Worm (Caenorhabditis elegans) whole organism, young adult: ENCODE results near the gene mom-1.
A peak's percentile ranks its signal among the peaks of the same experiment; 100 is the strongest.

Source experiments
- C17E4.6 ChIP-seq: fragments of 200-800 bp; sonication (Bioruptor generic); IDR thresholded peaks from 2 replicates; pipeline ENCODE4 v1.3.6; 2022; ENCODE audit warnings: missing genetic modification reagents, missing genetic modification characterization, missing compliant biosample characterization
- D2030.7 ChIP-seq: fragments of 200-800 bp; sonication (Bioruptor generic); IDR thresholded peaks from 2 replicates; pipeline ENCODE4 v1.3.6; 2022; ENCODE audit warnings: missing genetic modification reagents, missing genetic modification characterization, missing compliant biosample characterization
- F10E7.11 ChIP-seq: sonication (generic microtip); optimal IDR thresholded peaks from 2 replicates; lab custom pipeline; 2017; ENCODE audit warnings: mild to moderate bottlenecking, missing genetic modification characterization, moderate library complexity, missing compliant biosample characterization
- F33H1.4 ChIP-seq: fragments of 200-800 bp; sonication (Bioruptor generic); IDR thresholded peaks from 2 replicates; pipeline ENCODE4 v1.3.6; 2022; ENCODE audit warnings: missing genetic modification reagents, missing genetic modification characterization, missing compliant biosample characterization
- F39B2.1 ChIP-seq: fragments of 200-800 bp; sonication (Bioruptor generic); IDR thresholded peaks from 2 replicates; pipeline ENCODE4 v1.3.6; 2022; ENCODE audit warnings: missing genetic modification reagents, missing genetic modification characterization, missing compliant biosample characterization
- F57C9.4 ChIP-seq: sonication (generic microtip); optimal IDR thresholded peaks from 2 replicates; lab custom pipeline; 2017; ENCODE audit warnings: mild to moderate bottlenecking, missing genetic modification characterization, missing compliant biosample characterization
- K12H6.12 ChIP-seq: fragments of 200-800 bp; sonication (Bioruptor generic); optimal IDR thresholded peaks from 2 replicates; lab custom pipeline; 2018; ENCODE audit warnings: mild to moderate bottlenecking, missing genetic modification characterization, missing compliant biosample characterization
- T26A5.8 ChIP-seq: sonication (generic microtip); optimal IDR thresholded peaks from 2 replicates; lab custom pipeline; 2016; ENCODE audit warnings: missing genetic modification characterization, missing compliant biosample characterization
- Y53G8AR.9 ChIP-seq: fragments of 200-800 bp; sonication (Bioruptor generic); conservative IDR thresholded peaks from 2 replicates; pipeline ENCODE4 v1.3.6; 2022; ENCODE audit warnings: missing genetic modification reagents, missing genetic modification characterization, missing compliant biosample characterization
- Y67H2A.10 ChIP-seq: fragments of 200-800 bp; sonication (Bioruptor generic); conservative IDR thresholded peaks from 2 replicates; pipeline ENCODE4 v1.3.6; 2022; ENCODE audit warnings: missing genetic modification reagents, missing genetic modification characterization, missing compliant biosample characterization
- ama-1 ChIP-seq, 3 experiments: fragments of 150-350 bp in 1 of 3; sonication (generic microtip) in 2 of 3; optimal IDR thresholded peaks; 2 replicates each; lab custom pipeline; 2014 to 2018; ENCODE audit warnings: missing biosample characterization in 2 of 3, missing genetic modification characterization in 2 of 3, missing genetic modification reagents in 2 of 3
- aptf-2 ChIP-seq: fragments of 200-800 bp; sonication (Bioruptor generic); conservative IDR thresholded peaks from 2 replicates; pipeline ENCODE4 v1.3.6; 2022; ENCODE audit warnings: missing genetic modification reagents, missing genetic modification characterization, missing compliant biosample characterization
- athp-1 ChIP-seq: sonication (generic microtip); optimal IDR thresholded peaks from 2 replicates; lab custom pipeline; 2017; ENCODE audit warnings: mild to moderate bottlenecking, missing genetic modification characterization, missing compliant biosample characterization
- attf-5 ChIP-seq: fragments of 200-800 bp; sonication (Bioruptor generic); optimal IDR thresholded peaks from 2 replicates; lab custom pipeline; 2018; ENCODE audit warnings: mild to moderate bottlenecking, missing genetic modification characterization, missing compliant biosample characterization
- bed-1 ChIP-seq: fragments of 200-800 bp; sonication (Bioruptor generic); IDR thresholded peaks from 2 replicates; pipeline ENCODE4 v1.3.6; 2022; ENCODE audit warnings: missing genetic modification reagents, missing genetic modification characterization, missing compliant biosample characterization
- cebp-1 ChIP-seq, 2 experiments: fragments of 200-800 bp in 1 of 2; sonication (Bioruptor generic) in 1 of 2; sonication (generic microtip) in 1 of 2; IDR thresholded peaks in 1 of 2; optimal IDR thresholded peaks in 1 of 2; 2 replicates each; pipeline versions ENCODE4 v1.3.6 to Lab custom; 2017 to 2022; ENCODE audit warnings: missing compliant biosample characterization in 2 of 2, missing genetic modification characterization in 2 of 2, mild to moderate bottlenecking in 1 of 2, missing genetic modification reagents in 1 of 2, moderate library complexity in 1 of 2
- ceh-100 ChIP-seq: fragments of 200-800 bp; sonication (Bioruptor generic); IDR thresholded peaks from 2 replicates; pipeline ENCODE4 v1.3.6; 2022; ENCODE audit warnings: missing genetic modification reagents, missing genetic modification characterization, missing compliant biosample characterization
- dox-1 ChIP-seq: fragments of 200-800 bp; sonication (Bioruptor generic); IDR thresholded peaks from 2 replicates; pipeline ENCODE4 v1.3.6; 2022; ENCODE audit warnings: missing genetic modification reagents, missing genetic modification characterization, missing compliant biosample characterization
- dpff-1 ChIP-seq: sonication (generic microtip); optimal IDR thresholded peaks from 2 replicates; lab custom pipeline; 2017; ENCODE audit warnings: mild to moderate bottlenecking, missing genetic modification characterization, missing compliant biosample characterization
- efl-1 ChIP-seq: fragments of 150-350 bp; optimal IDR thresholded peaks from 2 replicates; lab custom pipeline; 2014; ENCODE audit warnings: missing biosample characterization, missing genetic modification reagents, missing genetic modification characterization
- egrh-3 ChIP-seq: fragments of 200-800 bp; sonication (Bioruptor generic); IDR thresholded peaks from 2 replicates; pipeline ENCODE4 v1.3.6; 2022; ENCODE audit warnings: missing genetic modification reagents, missing genetic modification characterization, missing compliant biosample characterization
- hlh-26 ChIP-seq: fragments of 200-800 bp; sonication (Bioruptor generic); conservative IDR thresholded peaks from 2 replicates; pipeline ENCODE4 v1.3.6; 2022; ENCODE audit warnings: missing genetic modification reagents, missing genetic modification characterization, missing compliant biosample characterization
- hmg-20 ChIP-seq: fragments of 200-800 bp; sonication (Bioruptor generic); IDR thresholded peaks from 2 replicates; pipeline ENCODE4 v1.3.6; 2022; ENCODE audit warnings: missing genetic modification reagents, missing genetic modification characterization, missing compliant biosample characterization
- hrde-1 ChIP-seq: sonication (generic microtip); optimal IDR thresholded peaks from 2 replicates; lab custom pipeline; 2016; ENCODE audit warnings: missing genetic modification characterization, mild to moderate bottlenecking, missing compliant biosample characterization, moderate library complexity, missing genotype, missing genetic modification reagents, borderline replicate concordance
- hsf-1 ChIP-seq: fragments of 200-800 bp; sonication (Bioruptor generic); IDR thresholded peaks from 2 replicates; pipeline ENCODE4 v1.3.6; 2022; ENCODE audit warnings: missing genetic modification reagents, missing genetic modification characterization, missing compliant biosample characterization
- lin-40 ChIP-seq: sonication (generic microtip); optimal IDR thresholded peaks from 2 replicates; lab custom pipeline; 2016; ENCODE audit warnings: missing genetic modification characterization, mild to moderate bottlenecking, missing compliant biosample characterization, missing genotype, missing genetic modification reagents
- lin-54 ChIP-seq: fragments of 200-800 bp; sonication (Bioruptor generic); optimal IDR thresholded peaks from 2 replicates; lab custom pipeline; 2018; ENCODE audit warnings: mild to moderate bottlenecking, missing genetic modification characterization, missing compliant biosample characterization
- lsl-1 ChIP-seq: fragments of 200-800 bp; sonication (Bioruptor generic); optimal IDR thresholded peaks from 2 replicates; lab custom pipeline; 2018; ENCODE audit warnings: mild to moderate bottlenecking, missing genetic modification characterization, moderate library complexity, missing compliant biosample characterization
- madf-6 ChIP-seq: fragments of 200-800 bp; sonication (Bioruptor generic); IDR thresholded peaks from 2 replicates; pipeline ENCODE4 v1.3.6; 2022; ENCODE audit warnings: missing genetic modification reagents, missing genetic modification characterization, missing compliant biosample characterization
- mes-4 ChIP-seq: sonication (generic microtip); optimal IDR thresholded peaks from 2 replicates; lab custom pipeline; 2016; ENCODE audit warnings: missing genotype, missing genetic modification characterization, missing compliant biosample characterization
- nfya-2 ChIP-seq: fragments of 200-800 bp; sonication (Bioruptor generic); IDR thresholded peaks from 2 replicates; pipeline ENCODE4 v1.3.6; 2022; ENCODE audit warnings: missing genetic modification reagents, missing genetic modification characterization, missing compliant biosample characterization
- nfyb-1 ChIP-seq: fragments of 200-800 bp; sonication (Bioruptor generic); IDR thresholded peaks from 2 replicates; pipeline ENCODE4 v1.3.6; 2022; ENCODE audit warnings: missing genetic modification reagents, missing genetic modification characterization, missing compliant biosample characterization
- nhr-120 ChIP-seq: fragments of 200-800 bp; sonication (Bioruptor generic); IDR thresholded peaks from 2 replicates; pipeline ENCODE4 v1.3.6; 2022; ENCODE audit warnings: missing genetic modification characterization, missing compliant biosample characterization
- nhr-179 ChIP-seq: sonication (generic microtip); optimal IDR thresholded peaks from 2 replicates; lab custom pipeline; 2016; ENCODE audit warnings: mild to moderate bottlenecking, missing genetic modification characterization, missing compliant biosample characterization
- nhr-80 ChIP-seq: sonication (generic microtip); optimal IDR thresholded peaks from 2 replicates; lab custom pipeline; 2016; ENCODE audit warnings: missing genetic modification characterization, missing compliant biosample characterization
- pha-4 ChIP-seq: fragments of 150-350 bp; sonication (generic microtip); optimal IDR thresholded peaks from 2 replicates; lab custom pipeline; 2014; ENCODE audit warnings: missing biosample characterization, missing genetic modification reagents, missing genetic modification characterization
- repo-1 ChIP-seq: sonication (generic microtip); optimal IDR thresholded peaks from 2 replicates; lab custom pipeline; 2017; ENCODE audit warnings: mild to moderate bottlenecking, missing genetic modification characterization, missing compliant biosample characterization
- sdz-38 ChIP-seq: sonication (generic microtip); optimal IDR thresholded peaks from 2 replicates; lab custom pipeline; 2016; ENCODE audit warnings: missing genotype, missing genetic modification characterization, missing compliant biosample characterization
- snpc-1.3 ChIP-seq: sonication (generic microtip); optimal IDR thresholded peaks from 2 replicates; lab custom pipeline; 2017; ENCODE audit warnings: missing genetic modification characterization, mild to moderate bottlenecking, missing compliant biosample characterization, antibody characterized with exemption, moderate library complexity, missing genotype, missing genetic modification reagents; ENCODE audit not compliant: insufficient read depth
- somi-1 ChIP-seq: fragments of 200-800 bp; sonication (Bioruptor generic); optimal IDR thresholded peaks from 2 replicates; lab custom pipeline; 2018; ENCODE audit warnings: mild to moderate bottlenecking, missing genetic modification characterization, missing compliant biosample characterization
- sptf-2 ChIP-seq: fragments of 200-800 bp; sonication (Bioruptor generic); optimal IDR thresholded peaks from 2 replicates; lab custom pipeline; 2018; ENCODE audit warnings: mild to moderate bottlenecking, missing genetic modification characterization, missing compliant biosample characterization
- unc-62 ChIP-seq: fragments of 150-350 bp; optimal IDR thresholded peaks from 2 replicates; lab custom pipeline; 2014; ENCODE audit warnings: missing biosample characterization, missing genetic modification reagents, missing genetic modification characterization
- zim-3 ChIP-seq: sonication (generic microtip); optimal IDR thresholded peaks from 2 replicates; lab custom pipeline; 2017; ENCODE audit warnings: mild to moderate bottlenecking, missing genetic modification characterization, moderate library complexity, missing compliant biosample characterization

Gene mom-1

DNA sequence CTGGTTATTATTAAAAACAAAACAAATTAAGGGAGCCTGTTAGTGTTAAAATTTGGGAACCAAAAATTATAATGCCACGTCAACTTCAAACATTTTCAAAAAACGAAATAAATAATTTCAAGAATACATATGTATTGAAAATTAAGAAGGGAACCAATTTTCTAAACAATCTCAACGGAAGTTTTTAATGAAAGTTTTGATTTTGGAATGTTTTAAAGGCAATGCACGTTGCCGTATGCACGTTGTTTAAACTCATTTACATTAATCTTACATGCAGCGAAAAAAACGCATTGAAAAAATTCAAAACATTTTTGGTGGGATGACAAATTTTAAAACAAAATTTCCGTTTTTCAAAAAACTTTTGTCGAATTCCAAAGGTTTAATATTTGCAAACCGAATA lies 19.1 kb upstream of the mom-1 start:
- no peak for TF ChIP-seq hlh-26 (GFP tag; lab: Robert Waterston, UW)
- no peak for TF ChIP-seq Y67H2A.10 (GFP tag; lab: Robert Waterston, UW)
- no peak for TF ChIP-seq bed-1 (GFP tag; lab: Robert Waterston, UW)
- no peak for TF ChIP-seq lsl-1 (GFP tag; lab: Kevin White, UChicago)
- TF ChIP-seq F57C9.4 (tag; lab: Kevin White, UChicago), result no peak
- no peak for TF ChIP-seq F10E7.11
- no peak for TF ChIP-seq hmg-20 (GFP tag; lab: Robert Waterston, UW)
- no peak for TF ChIP-seq T26A5.8 (tag; lab: Kevin White, UChicago)
- peak; percentile 21 for TF ChIP-seq repo-1
- TF ChIP-seq ama-1 (optimal IDR thresholded peaks at IDR 0.05; lab: Kevin White, UChicago), result no peak
- no peak for TF ChIP-seq ama-1 (GFP tag; optimal IDR thresholded peaks at IDR 0.05; lab: Kevin White, UChicago)
- no peak for TF ChIP-seq lin-40 (tag; lab: Kevin White, UChicago)
- TF ChIP-seq mes-4 (tag; lab: Kevin White, UChicago), result no peak
- no peak for TF ChIP-seq sptf-2 (GFP tag; lab: Kevin White, UChicago)
- no peak for TF ChIP-seq lin-54
- TF ChIP-seq nfyb-1 (GFP tag; lab: Robert Waterston, UW), result 0 out of 2 replicates have a peak, but pooled peaks have one; percentile 12

DNA sequence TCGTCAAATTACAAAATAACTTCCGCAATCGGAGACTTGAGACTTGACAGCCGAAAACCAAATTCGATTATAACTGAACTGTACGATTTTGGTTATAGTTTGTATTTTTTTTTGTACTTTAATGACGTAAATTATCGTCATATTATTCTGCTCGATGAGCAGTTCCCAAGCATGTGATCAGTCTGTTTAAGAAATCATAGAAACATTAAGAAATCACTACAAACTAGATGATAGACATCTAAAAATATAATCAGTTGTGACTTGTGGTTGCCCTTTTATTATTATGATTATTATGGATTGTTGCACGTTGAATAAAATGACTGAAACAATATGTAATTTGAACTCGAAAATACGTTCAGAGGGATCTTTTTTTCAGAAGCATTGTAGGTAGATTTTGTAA lies 18.6 kb upstream of the mom-1 start:
- TF ChIP-seq nhr-80 (tag; lab: Kevin White, UChicago) (peak; percentile 41), Y53G8AR.9 (GFP tag; lab: Robert Waterston, UW) (no peak), aptf-2 (GFP tag; lab: Robert Waterston, UW) (no peak), cebp-1 (GFP tag; IDR thresholded peaks at IDR 0.05; lab: Robert Waterston, UW) (0 out of 2 replicates have a peak, but pooled peaks have one; percentile 8), cebp-1 (tag; optimal IDR thresholded peaks at IDR 0.05; lab: Kevin White, UChicago) (no peak), unc-62 (GFP tag; lab: Kevin White, UChicago) (peak; percentile 43)

DNA sequence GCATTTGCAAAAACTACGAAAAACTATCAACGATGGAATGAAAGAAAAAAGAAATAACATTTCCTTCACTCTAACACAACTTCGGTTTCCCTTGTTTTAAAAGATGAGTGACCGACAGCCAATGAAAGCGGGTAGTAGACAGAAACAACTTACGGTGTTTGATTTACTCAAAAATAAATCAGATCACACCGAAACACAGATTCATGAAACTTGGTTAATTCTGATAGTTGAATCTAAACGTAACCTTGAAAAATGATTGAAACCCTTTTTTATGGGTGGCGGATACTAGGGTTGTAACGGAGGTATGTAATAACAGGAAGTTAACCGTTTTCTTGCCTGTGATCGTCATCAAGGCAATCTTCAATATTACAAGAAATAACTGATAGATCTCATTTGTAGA lies 17.6 kb upstream of the mom-1 start:
- no peak for TF ChIP-seq K12H6.12
- no peak for TF ChIP-seq efl-1 (GFP tag; lab: Kevin White, UChicago)
- TF ChIP-seq pha-4, result no peak
- no peak for TF ChIP-seq D2030.7 (GFP tag; lab: Robert Waterston, UW)
- no peak for TF ChIP-seq sdz-38 (tag; lab: Kevin White, UChicago)
- no peak for TF ChIP-seq athp-1 (tag; lab: Kevin White, UChicago)
- no peak for TF ChIP-seq hsf-1 (GFP tag; lab: Robert Waterston, UW)
- no peak for TF ChIP-seq cebp-1 (GFP tag; IDR thresholded peaks at IDR 0.05; lab: Robert Waterston, UW)
- no peak for TF ChIP-seq cebp-1 (tag; optimal IDR thresholded peaks at IDR 0.05; lab: Kevin White, UChicago)
- no peak for TF ChIP-seq F33H1.4 (GFP tag; lab: Robert Waterston, UW)
- TF ChIP-seq dpff-1 (tag; lab: Kevin White, UChicago), result no peak
- TF ChIP-seq egrh-3 (GFP tag; lab: Robert Waterston, UW), result no peak

ce11 chrX:6276701-6277100 lies 16.2 kb upstream of the mom-1 start:
- TF ChIP-seq snpc-1.3, result no peak
- no peak for TF ChIP-seq Y67H2A.10 (GFP tag; lab: Robert Waterston, UW)
- TF ChIP-seq somi-1 (GFP tag; lab: Kevin White, UChicago), result no peak
- TF ChIP-seq C17E4.6, result no peak
- TF ChIP-seq nhr-179 (tag; lab: Kevin White, UChicago), result no peak
- TF ChIP-seq hrde-1 (tag; lab: Kevin White, UChicago), result no peak
- TF ChIP-seq attf-5, result no peak
- TF ChIP-seq ceh-100, result no peak
- no peak for TF ChIP-seq nfya-2
- no peak for TF ChIP-seq ama-1 (optimal IDR thresholded peaks at IDR 0.05; lab: Kevin White, UChicago)
- no peak for TF ChIP-seq ama-1 (GFP tag; optimal IDR thresholded peaks at IDR 0.05; lab: Kevin White, UChicago)
- no peak for TF ChIP-seq dox-1
- TF ChIP-seq zim-3, result no peak
- TF ChIP-seq F39B2.1 (GFP tag; lab: Robert Waterston, UW), result no peak
- TF ChIP-seq lin-54, result no peak
- TF ChIP-seq nhr-120, result no peak
- TF ChIP-seq madf-6, result no peak
